Worm (Caenorhabditis elegans): ENCODE measurements around the gene C38D9.2.

C38D9.2 gene

DNA sequence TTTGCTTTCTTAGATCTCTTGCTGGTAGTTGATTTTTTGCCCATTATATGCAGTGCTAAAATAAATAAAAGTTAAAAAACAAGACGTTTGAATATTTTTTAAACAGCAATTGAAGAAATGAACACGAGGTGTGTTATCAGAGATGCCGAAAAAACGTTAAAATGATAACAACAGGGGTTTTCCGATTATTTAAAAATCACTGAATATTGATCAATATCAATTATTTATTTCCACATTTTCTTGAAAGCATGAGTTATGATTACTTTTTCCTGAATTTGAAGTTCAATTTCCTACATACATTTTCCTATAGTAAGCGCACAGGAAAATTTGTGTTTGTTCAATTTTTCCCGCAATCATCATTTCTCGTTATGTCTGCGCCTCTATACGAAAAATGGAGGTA lies 20.0 kb upstream of the C38D9.2 start:
- TF ChIP-seq nhr-80 (tag; optimal IDR thresholded peaks at IDR 0.05) (peak; percentile 57), F55B11.4 (tag; optimal IDR thresholded peaks at IDR 0.05; ENCODE audit: borderline replicate concordance, insufficient read depth) (no peak), madf-6 (GFP tag; IDR thresholded peaks at IDR 0.05) (no peak)

DNA sequence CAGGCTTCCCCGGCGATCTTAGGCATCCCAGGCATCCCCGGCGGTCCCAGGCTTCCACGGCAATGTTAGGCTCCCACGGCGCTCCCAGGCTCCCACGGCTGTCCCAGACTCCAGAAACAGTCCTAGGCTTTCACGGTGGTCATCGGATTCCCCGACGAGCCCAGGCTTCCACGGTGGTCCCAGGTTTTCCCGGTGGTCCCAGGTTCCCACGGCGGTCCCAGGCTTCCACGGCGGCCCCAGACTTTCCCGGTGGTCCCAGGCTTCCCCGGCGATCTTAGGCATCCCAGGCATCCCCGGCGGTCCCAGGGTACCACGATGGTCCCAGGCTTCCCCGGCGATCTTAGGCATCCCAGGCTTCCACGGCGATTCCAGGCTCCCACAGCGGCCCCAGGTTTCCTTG lies 18.3 kb upstream of the C38D9.2 start:
- TF ChIP-seq cebp-1 (GFP tag; IDR thresholded peaks at IDR 0.05) = no peak
- TF ChIP-seq cebp-1 (tag; optimal IDR thresholded peaks at IDR 0.05) = no peak
- no peak for TF ChIP-seq F10E7.11 (tag; optimal IDR thresholded peaks at IDR 0.05)
- TF ChIP-seq tbp1 (GFP tag; optimal IDR thresholded peaks at IDR 0.05) = no peak
- peak; percentile 97 for TF ChIP-seq zfh-2 (GFP tag; conservative IDR thresholded peaks at IDR 0.05)
- 0 out of 2 replicates have a peak, but pooled peaks have one; percentile 32 for TF ChIP-seq cebp-2 (GFP tag; IDR thresholded peaks at IDR 0.05)
- TF ChIP-seq bed-1 (GFP tag; IDR thresholded peaks at IDR 0.05) = no peak
- peak; percentile 96 for TF ChIP-seq egrh-3 (GFP tag; IDR thresholded peaks at IDR 0.05)
- TF ChIP-seq lin-26 (GFP tag; IDR thresholded peaks at IDR 0.05) = 0 out of 2 replicates have a peak, but pooled peaks have one; percentile 54
- TF ChIP-seq ceh-40 (GFP tag; IDR thresholded peaks at IDR 0.05) = no peak
- TF ChIP-seq ztf-18 (tag; optimal IDR thresholded peaks at IDR 0.05) = no peak
- TF ChIP-seq Y53G8AR.9 (GFP tag; conservative IDR thresholded peaks at IDR 0.05) = no peak
- TF ChIP-seq K11D2.4 (GFP tag; IDR thresholded peaks at IDR 0.05) = no peak
- no peak for TF ChIP-seq F57C9.4 (tag; optimal IDR thresholded peaks at IDR 0.05)
- TF ChIP-seq lin-54 (GFP tag; optimal IDR thresholded peaks at IDR 0.05) = no peak
- no peak for TF ChIP-seq B0261.1 (tag; optimal IDR thresholded peaks at IDR 0.05)
- no peak for TF ChIP-seq mes-4 (tag; optimal IDR thresholded peaks at IDR 0.05)
- TF ChIP-seq snpc-1.1 (tag; optimal IDR thresholded peaks at IDR 0.05; ENCODE audit: insufficient read depth) = no peak
- TF ChIP-seq nfya-1 (tag; optimal IDR thresholded peaks at IDR 0.05; ENCODE audit: borderline replicate concordance, insufficient read depth) = no peak

DNA sequence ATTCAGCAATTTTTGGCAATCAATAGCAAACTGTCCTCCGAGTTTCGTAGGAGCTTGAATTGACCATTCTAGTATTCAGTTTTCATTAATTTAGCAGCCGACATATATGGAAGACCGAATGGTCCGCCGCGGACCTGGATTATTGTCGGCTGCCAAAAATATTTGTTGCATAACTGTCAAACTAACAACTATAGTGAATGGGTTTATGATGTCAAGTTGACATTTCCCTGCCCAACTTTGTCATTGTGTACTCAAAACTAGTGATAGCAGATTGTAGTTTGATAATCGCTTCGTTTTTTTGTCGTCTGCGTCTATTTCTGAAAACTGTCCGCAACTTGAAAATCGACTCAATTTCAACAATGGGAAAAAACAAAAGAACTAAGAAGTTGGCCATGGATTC lies 17.6 kb upstream of the C38D9.2 start, which contains the start of gene fbxa-176:
TSS of gene fbxa-176 (plus strand) at position 314 of the 400 bp plus-strand sequence.
- no peak for TF ChIP-seq rpc-1 (optimal IDR thresholded peaks at IDR 0.05)
- TF ChIP-seq rpc-1 (tag; optimal IDR thresholded peaks at IDR 0.05) = no peak
- TF ChIP-seq snpc-4 (GFP tag; optimal IDR thresholded peaks at IDR 0.05) = no peak
- peak; percentile 46 to 88 (median 77) for TF ChIP-seq snpc-4 (tag; optimal IDR thresholded peaks at IDR 0.05)
- TF ChIP-seq lin-40 (tag; optimal IDR thresholded peaks at IDR 0.05) = no peak
- peak; percentile 20 for TF ChIP-seq attf-5 (GFP tag; optimal IDR thresholded peaks at IDR 0.05)
- TF ChIP-seq F49E8.2 (tag; optimal IDR thresholded peaks at IDR 0.05; ENCODE audit: insufficient read depth) = no peak
- peak; percentile 73 for TF ChIP-seq nhr-80 (tag; optimal IDR thresholded peaks at IDR 0.05)

DNA sequence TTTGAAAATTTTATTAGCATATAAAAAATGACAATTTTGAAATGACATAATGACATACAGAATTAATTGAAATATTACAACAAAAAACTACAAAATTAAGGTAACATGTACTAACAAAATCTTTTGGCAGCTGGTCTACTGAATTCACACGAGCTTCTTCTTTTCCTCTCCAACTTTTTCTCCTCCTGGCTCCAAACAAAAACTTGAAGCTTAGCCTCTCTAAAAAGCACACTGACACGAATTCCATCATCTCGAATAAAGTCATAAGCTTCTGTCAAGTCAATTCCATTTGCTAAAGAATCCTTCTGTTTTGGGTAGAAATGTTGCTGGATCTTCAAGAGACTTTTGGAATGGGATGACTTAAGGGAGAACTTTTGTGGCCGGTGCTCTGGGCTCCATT lies 15.6 kb upstream of the C38D9.2 start:
- TF ChIP-seq lin-35 (GFP tag; optimal IDR thresholded peaks at IDR 0.05) = no peak
- no peak for TF ChIP-seq lag-1 (GFP tag; IDR thresholded peaks at IDR 0.05)
- no peak for TF ChIP-seq C17E4.6 (GFP tag; IDR thresholded peaks at IDR 0.05)
- no peak for TF ChIP-seq lsl-1 (GFP tag; optimal IDR thresholded peaks at IDR 0.05)
- TF ChIP-seq ztf-22 (GFP tag; optimal IDR thresholded peaks at IDR 0.05) = no peak
- no peak for TF ChIP-seq snpc-1.3 (tag; optimal IDR thresholded peaks at IDR 0.05; ENCODE audit: insufficient read depth)
- no peak for TF ChIP-seq repo-1 (tag; optimal IDR thresholded peaks at IDR 0.05)
- no peak for TF ChIP-seq sptf-2 (GFP tag; optimal IDR thresholded peaks at IDR 0.05)
- no peak for TF ChIP-seq Y95B8A.8 (GFP tag; IDR thresholded peaks at IDR 0.05)
- TF ChIP-seq snpc-4 (GFP tag; optimal IDR thresholded peaks at IDR 0.05) = no peak
- no peak for TF ChIP-seq snpc-4 (tag; optimal IDR thresholded peaks at IDR 0.05)
- TF ChIP-seq egrh-3 (GFP tag; IDR thresholded peaks at IDR 0.05) = no peak
- no peak for TF ChIP-seq F23B12.7 (tag; optimal IDR thresholded peaks at IDR 0.05; ENCODE audit: insufficient read depth)
- TF ChIP-seq gei-17 (GFP tag; optimal IDR thresholded peaks at IDR 0.05) = no peak
- no peak for TF ChIP-seq B0035.1 (tag; optimal IDR thresholded peaks at IDR 0.05)

Data from whole organism, young adult.